Fruit fly (Drosophila melanogaster) whole organism, embryonic: Measurements from ENCODE around the gene CG9044.

Experiments used
- CG10147 ChIP-seq: fragments of 200-800 bp; sonication (Bioruptor generic); optimal IDR thresholded peaks from 2 replicates; lab custom pipeline; 2019; ENCODE audit warnings: missing biosample characterization, mild to moderate bottlenecking, missing genetic modification characterization, moderate library complexity
- CG10267 ChIP-seq: fragments of 200-800 bp; sonication (Bioruptor generic); optimal IDR thresholded peaks from 2 replicates; lab custom pipeline; 2018; ENCODE audit warnings: missing biosample characterization, mild to moderate bottlenecking, missing genetic modification characterization, moderate library complexity
- CG10543 ChIP-seq: fragments of 200-800 bp; sonication (Bioruptor generic); optimal IDR thresholded peaks from 3 replicates; lab custom pipeline; 2017; ENCODE audit warnings: missing biosample characterization, mild to moderate bottlenecking, missing genetic modification characterization, moderate library complexity
- CG11093 ChIP-seq: fragments of 200-800 bp; sonication (Bioruptor generic); IDR thresholded peaks from 3 replicates; pipeline ENCODE4 v1.3.6; 2022; ENCODE audit warnings: missing biosample characterization, missing genetic modification characterization
- CG11723 ChIP-seq: fragments of 200-800 bp; sonication (Bioruptor generic); optimal IDR thresholded peaks from 2 replicates; lab custom pipeline; 2017; ENCODE audit warnings: missing biosample characterization, mild to moderate bottlenecking, missing genetic modification characterization
- CG12071 ChIP-seq: fragments of 200-800 bp; sonication (Bioruptor generic); optimal IDR thresholded peaks from 3 replicates; lab custom pipeline; 2018; ENCODE audit warnings: missing biosample characterization, mild to moderate bottlenecking, missing genetic modification characterization
- CG15011 ChIP-seq: fragments of 200-800 bp; sonication (Bioruptor generic); optimal IDR thresholded peaks from 3 replicates; lab custom pipeline; 2018; ENCODE audit warnings: missing biosample characterization, mild to moderate bottlenecking, missing genetic modification characterization
- CG17912 ChIP-seq: fragments of 200-800 bp; sonication (Bioruptor generic); optimal IDR thresholded peaks from 2 replicates; lab custom pipeline; 2018; ENCODE audit warnings: missing biosample characterization, mild to moderate bottlenecking, missing genetic modification characterization
- CG1832 ChIP-seq: fragments of 200-800 bp; sonication (Bioruptor generic); optimal IDR thresholded peaks from 2 replicates; lab custom pipeline; 2017; ENCODE audit warnings: missing biosample characterization, mild to moderate bottlenecking, missing genetic modification characterization, inconsistent platforms
- CG2120 ChIP-seq: fragments of 200-800 bp; sonication (Bioruptor generic); optimal IDR thresholded peaks from 3 replicates; lab custom pipeline; 2016; ENCODE audit warnings: missing biosample characterization, missing genetic modification characterization
- CG3065 ChIP-seq: fragments of 200-800 bp; sonication (Bioruptor generic); optimal IDR thresholded peaks from 2 replicates; lab custom pipeline; 2016; ENCODE audit warnings: missing biosample characterization, missing genetic modification characterization
- CG32767 ChIP-seq: fragments of 200-800 bp; sonication (Bioruptor generic); IDR thresholded peaks from 2 replicates; pipeline ENCODE4 v1.3.6; 2022; ENCODE audit warnings: missing biosample characterization, missing genetic modification characterization
- CG3281 ChIP-seq: fragments of 200-800 bp; sonication (Bioruptor generic); optimal IDR thresholded peaks from 3 replicates; lab custom pipeline; 2017; ENCODE audit warnings: missing biosample characterization, mild to moderate bottlenecking, missing genetic modification characterization
- CG4328 ChIP-seq: fragments of 200-800 bp; sonication (Bioruptor generic); optimal IDR thresholded peaks from 3 replicates; lab custom pipeline; 2017; ENCODE audit warnings: missing biosample characterization, missing genetic modification reagents, missing genetic modification characterization
- CG6683 ChIP-seq: fragments of 200-800 bp; sonication (Bioruptor generic); optimal IDR thresholded peaks from 2 replicates; lab custom pipeline; 2017; ENCODE audit warnings: missing biosample characterization, mild to moderate bottlenecking, missing genetic modification characterization, missing genetic modification reagents
- CG7839 ChIP-seq: fragments of 200-800 bp; sonication (Bioruptor generic); optimal IDR thresholded peaks from 3 replicates; lab custom pipeline; 2018; ENCODE audit warnings: missing biosample characterization, mild to moderate bottlenecking, missing genetic modification characterization, moderate library complexity
- CG9797 ChIP-seq: fragments of 200-800 bp; sonication (Bioruptor generic); optimal IDR thresholded peaks from 3 replicates; lab custom pipeline; 2018; ENCODE audit warnings: missing biosample characterization, mild to moderate bottlenecking, missing genetic modification characterization
- CG9817 ChIP-seq: fragments of 200-800 bp; sonication (Bioruptor generic); optimal IDR thresholded peaks from 2 replicates; lab custom pipeline; 2018; ENCODE audit warnings: missing biosample characterization, mild to moderate bottlenecking, missing genetic modification characterization, moderate library complexity
- D ChIP-seq, 2 experiments: fragments of 200-800 bp in 1 of 2; fragments of >200 bp in 1 of 2; sonication (Bioruptor generic) in 1 of 2; optimal IDR thresholded peaks; 2 replicates in 1 of 2; 3 replicates in 1 of 2; lab custom pipeline; 2017; ENCODE audit warnings: mild to moderate bottlenecking in 1 of 2, missing biosample characterization in 1 of 2, missing genetic modification characterization in 1 of 2, missing genetic modification reagents in 1 of 2
- Deaf1 ChIP-seq: fragments of 200-800 bp; optimal IDR thresholded peaks from 3 replicates; lab custom pipeline; 2019; ENCODE audit warnings: missing biosample characterization, mild to moderate bottlenecking, missing genetic modification characterization, moderate library complexity
- Dfd ChIP-seq, 2 experiments: fragments of >200 bp; optimal IDR thresholded peaks; 2 replicates each; lab custom pipeline; 2017; ENCODE audit warnings: missing biosample characterization in 2 of 2, missing genetic modification characterization in 2 of 2
- Doc2 ChIP-seq: fragments of 200-800 bp; sonication (Bioruptor generic); IDR thresholded peaks from 2 replicates; pipeline ENCODE4 v1.3.6; 2022; ENCODE audit warnings: missing biosample characterization, missing genetic modification characterization
- Dref ChIP-seq: fragments of 200-800 bp; sonication (Bioruptor generic); IDR thresholded peaks from 2 replicates; pipeline ENCODE4 v1.3.6; 2022; ENCODE audit warnings: missing biosample characterization, missing genetic modification characterization
- Lhr ChIP-seq: fragments of 200-800 bp; sonication (Bioruptor generic); optimal IDR thresholded peaks from 3 replicates; lab custom pipeline; 2017; ENCODE audit warnings: mild to moderate bottlenecking, missing biosample characterization, missing genetic modification reagents, missing genetic modification characterization
- Lim3 ChIP-seq: fragments of 200-800 bp; sonication (Bioruptor generic); IDR thresholded peaks from 2 replicates; pipeline ENCODE4 v1.3.6; 2022; ENCODE audit warnings: missing biosample characterization, missing genetic modification characterization
- MTF-1 ChIP-seq: fragments of 200-800 bp; sonication (Bioruptor generic); optimal IDR thresholded peaks from 2 replicates; lab custom pipeline; 2018; ENCODE audit warnings: missing biosample characterization, mild to moderate bottlenecking, missing genetic modification characterization, borderline replicate concordance
- Nf-YC ChIP-seq: fragments of 200-800 bp; optimal IDR thresholded peaks from 3 replicates; lab custom pipeline; 2019; ENCODE audit warnings: missing biosample characterization, mild to moderate bottlenecking, missing genetic modification characterization, moderate library complexity
- Ravus ChIP-seq: fragments of 200-800 bp; sonication (Bioruptor generic); IDR thresholded peaks from 2 replicates; pipeline ENCODE4 v1.3.6; 2022; ENCODE audit warnings: missing biosample characterization, missing genetic modification characterization
- Ssrp ChIP-seq: fragments of 200-800 bp; sonication (Bioruptor generic); optimal IDR thresholded peaks from 2 replicates; lab custom pipeline; 2018; ENCODE audit warnings: missing biosample characterization, mild to moderate bottlenecking, missing genetic modification characterization, moderate library complexity
- ab ChIP-seq: fragments of 200-800 bp; sonication (Bioruptor generic); optimal IDR thresholded peaks from 2 replicates; lab custom pipeline; 2016; ENCODE audit warnings: missing biosample characterization, missing genetic modification characterization
- amos ChIP-seq: fragments of 200-800 bp; sonication (Bioruptor generic); IDR thresholded peaks from 2 replicates; pipeline ENCODE4 v1.3.6; 2022; ENCODE audit warnings: missing biosample characterization, missing genetic modification characterization; ENCODE audit not compliant: partially characterized antibody
- ato ChIP-seq: fragments of 200-800 bp; sonication (Bioruptor generic); IDR thresholded peaks from 2 replicates; pipeline ENCODE4 v1.3.6; 2022; ENCODE audit warnings: missing biosample characterization, missing genetic modification characterization; ENCODE audit not compliant: partially characterized antibody
- cwo ChIP-seq: fragments of 200-800 bp; sonication (Bioruptor generic); optimal IDR thresholded peaks from 3 replicates; lab custom pipeline; 2017; ENCODE audit warnings: missing biosample characterization, missing genetic modification characterization, mild to moderate bottlenecking, moderate library complexity, missing genetic modification reagents
- ewg ChIP-seq: fragments of 200-800 bp; sonication (Bioruptor generic); optimal IDR thresholded peaks from 3 replicates; lab custom pipeline; 2017; ENCODE audit warnings: mild to moderate bottlenecking, missing biosample characterization, missing genetic modification reagents, missing genetic modification characterization
- fd102C ChIP-seq: fragments of 200-800 bp; sonication (Bioruptor generic); optimal IDR thresholded peaks from 2 replicates; lab custom pipeline; 2018; ENCODE audit warnings: missing biosample characterization, mild to moderate bottlenecking, missing genetic modification characterization, moderate library complexity
- grau ChIP-seq: fragments of 200-800 bp; optimal IDR thresholded peaks from 3 replicates; lab custom pipeline; 2019; ENCODE audit warnings: missing biosample characterization, mild to moderate bottlenecking, missing genetic modification characterization, moderate library complexity
- grn ChIP-seq: fragments of 200-800 bp; sonication (Bioruptor generic); optimal IDR thresholded peaks from 3 replicates; lab custom pipeline; 2017; ENCODE audit warnings: missing biosample characterization, missing genetic modification characterization
- hkb ChIP-seq, 2 experiments: fragments of 200-800 bp in 1 of 2; fragments of >200 bp in 1 of 2; sonication (Bioruptor generic) in 1 of 2; IDR thresholded peaks in 1 of 2; optimal IDR thresholded peaks in 1 of 2; 2 replicates each; pipeline versions ENCODE4 v1.3.6 to Lab custom; 2017 to 2022; ENCODE audit warnings: missing biosample characterization in 1 of 2, missing genetic modification characterization in 1 of 2
- klu ChIP-seq: fragments of 200-800 bp; sonication (Bioruptor generic); IDR thresholded peaks from 2 replicates; pipeline ENCODE4 v1.3.6; 2022; ENCODE audit warnings: missing biosample characterization, missing genetic modification characterization
- lab ChIP-seq: fragments of 200-800 bp; sonication (Bioruptor generic); optimal IDR thresholded peaks from 3 replicates; lab custom pipeline; 2017; ENCODE audit warnings: missing biosample characterization, missing genetic modification characterization, mild to moderate bottlenecking, moderate library complexity, missing genetic modification reagents
- nmo ChIP-seq: fragments of 200-800 bp; sonication (Bioruptor generic); optimal IDR thresholded peaks from 2 replicates; lab custom pipeline; 2018; ENCODE audit warnings: missing biosample characterization, mild to moderate bottlenecking, missing genetic modification characterization, moderate library complexity
- pnt ChIP-seq: fragments of 200-800 bp; sonication (Bioruptor generic); optimal IDR thresholded peaks from 3 replicates; lab custom pipeline; 2016; ENCODE audit warnings: missing biosample characterization, missing genetic modification characterization
- pros ChIP-seq: fragments of 200-800 bp; sonication (Bioruptor generic); optimal IDR thresholded peaks from 3 replicates; lab custom pipeline; 2019; ENCODE audit warnings: missing biosample characterization, mild to moderate bottlenecking, missing genetic modification characterization, moderate library complexity
- pzg ChIP-seq: fragments of 200-800 bp; sonication (Bioruptor generic); optimal IDR thresholded peaks from 3 replicates; lab custom pipeline; 2018; ENCODE audit warnings: missing biosample characterization, mild to moderate bottlenecking, missing genetic modification characterization, moderate library complexity
- run ChIP-seq: fragments of 200-800 bp; sonication (Bioruptor generic); optimal IDR thresholded peaks from 3 replicates; lab custom pipeline; 2018; ENCODE audit warnings: missing biosample characterization, mild to moderate bottlenecking, missing genetic modification characterization
- sisA ChIP-seq: fragments of 200-800 bp; sonication (Bioruptor generic); IDR thresholded peaks from 2 replicates; pipeline ENCODE4 v1.3.6; 2022; ENCODE audit warnings: missing biosample characterization, missing genetic modification characterization
- slbo ChIP-seq: fragments of 200-800 bp; sonication (Bioruptor generic); IDR thresholded peaks from 2 replicates; pipeline ENCODE4 v1.3.6; 2022; ENCODE audit warnings: missing biosample characterization, missing genetic modification characterization

The CG9044 gene

DNA sequence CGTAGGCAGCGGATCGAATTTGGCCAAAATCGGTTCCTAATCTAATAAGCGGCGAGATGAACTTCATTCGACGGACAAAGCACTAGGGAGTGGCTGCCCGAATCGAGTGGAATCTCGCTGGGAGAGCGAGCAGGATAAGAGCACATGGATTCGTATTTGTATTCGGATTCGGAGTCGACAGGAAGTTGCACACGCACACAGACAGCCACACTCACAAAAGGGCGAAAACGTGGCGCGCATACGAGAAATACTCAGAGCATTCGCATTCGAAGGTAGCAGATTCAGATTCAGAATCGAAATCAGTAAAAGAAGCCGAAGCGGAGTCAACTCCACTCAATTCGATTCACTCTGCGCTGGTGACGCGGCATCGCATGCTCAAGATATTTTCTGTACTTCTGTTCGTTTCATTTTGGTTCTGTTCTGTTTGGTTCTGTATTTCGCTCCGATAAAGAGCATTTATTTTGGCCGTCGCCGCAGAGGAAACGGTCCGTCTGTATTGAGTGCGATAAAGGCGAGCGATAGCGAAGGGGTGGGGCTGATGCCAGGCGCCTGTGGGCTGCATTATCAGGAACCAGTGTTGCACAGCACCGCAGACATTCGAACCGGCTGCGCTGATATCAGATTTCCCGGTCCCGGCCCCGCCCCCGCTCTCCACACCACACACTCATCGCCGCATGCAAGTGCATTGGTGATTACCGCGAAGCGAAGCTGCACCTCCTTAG, 29.2 kb downstream of the CG9044 start (continued):
- TF ChIP-seq CG11093: no peak
- TF ChIP-seq lab (GFP tag; lab: Kevin White, UChicago): no peak
- TF ChIP-seq slbo (GFP tag; lab: Robert Waterston, UW): no peak
- TF ChIP-seq Lhr (GFP tag; lab: Kevin White, UChicago): no peak
- no peak for TF ChIP-seq MTF-1 (GFP tag; lab: Kevin White, UChicago)
- TF ChIP-seq Lim3 (GFP tag; lab: Robert Waterston, UW): no peak
- TF ChIP-seq Nf-YC (tag; lab: Kevin White, UChicago): peak; percentile 12
- TF ChIP-seq run: no peak
- TF ChIP-seq Ravus (GFP tag; lab: Robert Waterston, UW): no peak
- peak; percentile 94 for TF ChIP-seq grn
- TF ChIP-seq CG10543: peak; percentile 13
- no peak for TF ChIP-seq CG9817
- TF ChIP-seq Dfd (GFP tag; optimal IDR thresholded peaks at IDR 0.05; lab: Kevin White, UChicago): no peak
- TF ChIP-seq D (optimal IDR thresholded peaks at IDR 0.05; lab: Kevin White, UChicago): no peak
- TF ChIP-seq D (GFP tag; optimal IDR thresholded peaks at IDR 0.05; lab: Kevin White, UChicago): no peak
- no peak for TF ChIP-seq hkb (optimal IDR thresholded peaks at IDR 0.05; lab: Kevin White, UChicago)
- no peak for TF ChIP-seq hkb (GFP tag; IDR thresholded peaks at IDR 0.05; lab: Robert Waterston, UW)
- no peak for TF ChIP-seq amos (GFP tag; lab: Robert Waterston, UW)
- no peak for TF ChIP-seq sisA (GFP tag; lab: Robert Waterston, UW)
- no peak for TF ChIP-seq CG11723
- no peak for TF ChIP-seq CG9797 (GFP tag; lab: Kevin White, UChicago)
- no peak for TF ChIP-seq ab (GFP tag; lab: Kevin White, UChicago)
- no peak for TF ChIP-seq CG12071 (GFP tag; lab: Kevin White, UChicago)

DNA sequence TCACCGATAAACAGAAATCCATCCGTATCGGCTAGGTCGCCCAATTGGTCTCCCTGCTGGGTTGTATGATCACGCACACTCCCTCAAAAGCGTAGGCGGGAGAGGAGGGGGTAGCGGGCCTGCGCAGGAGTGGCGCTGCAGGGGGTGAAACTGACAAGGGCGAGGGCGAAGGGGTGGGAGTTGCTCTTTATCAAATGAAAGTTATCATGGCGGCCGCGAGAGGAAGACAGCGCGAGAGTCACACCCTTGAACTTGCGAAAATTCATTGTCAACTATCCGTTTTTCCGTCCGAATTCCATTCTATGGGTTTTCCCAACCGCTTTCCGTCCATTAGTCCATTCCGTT, 29.8 kb downstream of the CG9044 start:
- TF ChIP-seq CG12071 (GFP tag; lab: Kevin White, UChicago): peak; percentile 7
- no peak for TF ChIP-seq Doc2 (GFP tag; lab: Robert Waterston, UW)
- TF ChIP-seq fd102C (GFP tag; lab: Kevin White, UChicago): no peak
- no peak for TF ChIP-seq klu (GFP tag; lab: Robert Waterston, UW)
- no peak for TF ChIP-seq CG17912 (GFP tag; lab: Kevin White, UChicago)
- TF ChIP-seq Ssrp (tag; lab: Kevin White, UChicago): no peak
- TF ChIP-seq sisA (GFP tag; lab: Robert Waterston, UW): no peak
- TF ChIP-seq Dref (GFP tag; lab: Robert Waterston, UW): no peak
- peak; percentile 42 for TF ChIP-seq CG10267 (tag; lab: Kevin White, UChicago)
- no peak for TF ChIP-seq CG2120 (GFP tag; lab: Kevin White, UChicago)
- no peak for TF ChIP-seq CG10147 (GFP tag; lab: Kevin White, UChicago)
- no peak for TF ChIP-seq nmo (GFP tag; lab: Kevin White, UChicago)
- TF ChIP-seq CG32767 (GFP tag; lab: Robert Waterston, UW): no peak
- TF ChIP-seq CG6683: no peak
- no peak for TF ChIP-seq grau (tag; lab: Kevin White, UChicago)
- TF ChIP-seq cwo: no peak
- TF ChIP-seq CG15011 (GFP tag; lab: Kevin White, UChicago): no peak
- no peak for TF ChIP-seq CG3281 (GFP tag; lab: Kevin White, UChicago)
- TF ChIP-seq pros (GFP tag; lab: Kevin White, UChicago): peak; percentile 40
- TF ChIP-seq CG10543: no peak
- no peak for TF ChIP-seq CG4328 (GFP tag; lab: Kevin White, UChicago)
- no peak for TF ChIP-seq CG7839 (tag; lab: Kevin White, UChicago)
- TF ChIP-seq CG3065 (GFP tag; lab: Kevin White, UChicago): peak; percentile 31
- no peak for TF ChIP-seq pzg (GFP tag; lab: Kevin White, UChicago)
- TF ChIP-seq ewg (GFP tag; lab: Kevin White, UChicago): peak; percentile 95
- TF ChIP-seq Deaf1 (tag; lab: Kevin White, UChicago): no peak
- TF ChIP-seq Dfd (GFP tag; optimal IDR thresholded peaks at IDR 0.05; lab: Kevin White, UChicago): no peak
- peak; percentile 46 for TF ChIP-seq CG1832 (GFP tag; lab: Kevin White, UChicago)
- TF ChIP-seq ato (GFP tag; lab: Robert Waterston, UW): no peak
- no peak for TF ChIP-seq pnt (GFP tag; lab: Kevin White, UChicago)
